Fruit fly (Drosophila melanogaster) whole organism, embryonic: ENCODE measurements around the gene Nckx30C.

Source experiments
- CG14965 ChIP-seq: fragments of 200-800 bp; sonication (Bioruptor generic); optimal IDR thresholded peaks from 2 replicates; lab custom pipeline; 2016; ENCODE audit warnings: missing biosample characterization, missing genetic modification characterization, borderline replicate concordance
- CG3163 ChIP-seq: fragments of 200-800 bp; sonication (Bioruptor generic); optimal IDR thresholded peaks from 3 replicates; lab custom pipeline; 2016; ENCODE audit warnings: missing biosample characterization, missing genetic modification characterization
- ewg ChIP-seq: fragments of 200-800 bp; sonication (Bioruptor generic); optimal IDR thresholded peaks from 3 replicates; lab custom pipeline; 2017; ENCODE audit warnings: mild to moderate bottlenecking, missing biosample characterization, missing genetic modification reagents, missing genetic modification characterization
- gcm ChIP-seq: fragments of 200-800 bp; sonication (Bioruptor generic); optimal IDR thresholded peaks from 2 replicates; lab custom pipeline; 2019; ENCODE audit warnings: missing biosample characterization, mild to moderate bottlenecking, missing genetic modification characterization, moderate library complexity

DNA sequence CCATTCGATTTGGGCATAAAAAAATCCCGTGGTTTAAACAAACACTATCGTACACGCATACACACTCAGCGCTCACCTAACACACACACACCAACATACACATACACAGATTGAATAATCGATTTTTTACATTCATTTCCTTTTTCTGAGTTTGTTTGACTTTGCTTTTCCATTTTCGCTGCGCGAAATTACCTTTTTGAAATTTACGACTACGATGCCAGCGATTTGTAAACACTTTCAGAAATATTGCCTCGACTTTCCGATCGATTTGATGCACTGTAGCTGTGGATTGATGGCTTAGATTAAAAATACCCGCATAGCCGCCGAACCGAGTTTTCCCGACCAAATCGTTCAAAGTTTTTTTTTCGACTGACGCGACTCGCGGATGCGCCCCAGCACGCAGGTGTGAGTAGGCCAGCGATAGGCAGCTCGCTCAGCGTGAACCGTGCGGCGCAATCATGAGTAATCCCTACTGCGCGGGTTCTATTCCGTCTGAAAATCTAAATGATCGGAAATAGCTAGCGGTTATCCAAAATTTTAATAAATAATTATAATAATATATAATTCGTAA, 47.3 kb downstream of the Nckx30C start, which contains the start of gene Pka-C1:
- TF ChIP-seq ewg (GFP tag; lab: Kevin White, UChicago) (peak; percentile 77), CG3163 (GFP tag; lab: Kevin White, UChicago) (no peak), gcm (GFP tag; lab: Kevin White, UChicago) (peak; percentile 77), CG14965 (GFP tag; lab: Kevin White, UChicago) (no peak)
